Fruit fly (Drosophila melanogaster) whole organism, embryonic: ENCODE data around the gene Cpr67Fa1.

Source experiments
- ATbp ChIP-seq: fragments of 200-800 bp; sonication (Bioruptor generic); optimal IDR thresholded peaks from 2 replicates; lab custom pipeline; 2017; ENCODE audit warnings: missing biosample characterization, mild to moderate bottlenecking, missing genetic modification characterization, missing genetic modification reagents
- Aef1 ChIP-seq: fragments of 200-800 bp; sonication (Bioruptor generic); IDR thresholded peaks from 3 replicates; pipeline ENCODE4 v1.3.6; 2022; ENCODE audit warnings: missing biosample characterization, missing genetic modification characterization
- B-H2 ChIP-seq: fragments of 200-800 bp; sonication (Bioruptor generic); optimal IDR thresholded peaks from 2 replicates; lab custom pipeline; 2018; ENCODE audit warnings: missing biosample characterization, mild to moderate bottlenecking, missing genetic modification characterization
- Bdp1 ChIP-seq: fragments of 200-800 bp; sonication (Bioruptor generic); optimal IDR thresholded peaks from 3 replicates; lab custom pipeline; 2016; ENCODE audit warnings: missing biosample characterization, missing genetic modification characterization
- CG10462 ChIP-seq: fragments of 200-800 bp; sonication (Bioruptor generic); optimal IDR thresholded peaks from 2 replicates; lab custom pipeline; 2016; ENCODE audit warnings: missing biosample characterization, missing genetic modification characterization
- CG11093 ChIP-seq: fragments of 200-800 bp; sonication (Bioruptor generic); IDR thresholded peaks from 3 replicates; pipeline ENCODE4 v1.3.6; 2022; ENCODE audit warnings: missing biosample characterization, missing genetic modification characterization
- CG11504 ChIP-seq: fragments of 200-800 bp; sonication (Bioruptor generic); optimal IDR thresholded peaks from 3 replicates; lab custom pipeline; 2019; ENCODE audit warnings: missing biosample characterization, mild to moderate bottlenecking, missing genetic modification characterization, moderate library complexity
- CG11695 ChIP-seq: fragments of 200-800 bp; sonication (Bioruptor generic); IDR thresholded peaks from 3 replicates; pipeline ENCODE4 v1.3.6; 2022; ENCODE audit warnings: missing biosample characterization, missing genetic modification characterization
- CG12769 ChIP-seq: fragments of 200-800 bp; sonication (Bioruptor generic); optimal IDR thresholded peaks from 2 replicates; lab custom pipeline; 2019; ENCODE audit warnings: missing biosample characterization, mild to moderate bottlenecking, missing genetic modification characterization, moderate library complexity
- CG14710 ChIP-seq: fragments of 200-800 bp; sonication (Bioruptor generic); optimal IDR thresholded peaks from 3 replicates; lab custom pipeline; 2019; ENCODE audit warnings: missing biosample characterization, mild to moderate bottlenecking, missing genetic modification characterization, moderate library complexity
- CG15073 ChIP-seq: fragments of 200-800 bp; sonication (Bioruptor generic); optimal IDR thresholded peaks from 2 replicates; lab custom pipeline; 2016; ENCODE audit warnings: missing biosample characterization, missing genetic modification characterization
- CG1792 ChIP-seq: fragments of 200-800 bp; sonication (Bioruptor generic); optimal IDR thresholded peaks from 2 replicates; lab custom pipeline; 2016; ENCODE audit warnings: missing biosample characterization, missing genetic modification characterization
- CG18764 ChIP-seq: fragments of 200-800 bp; sonication (Bioruptor generic); optimal IDR thresholded peaks from 3 replicates; lab custom pipeline; 2016; ENCODE audit warnings: missing biosample characterization, missing genetic modification characterization
- CG2116 ChIP-seq: fragments of 200-800 bp; sonication (Bioruptor generic); optimal IDR thresholded peaks from 3 replicates; lab custom pipeline; 2018; ENCODE audit warnings: missing biosample characterization, mild to moderate bottlenecking, missing genetic modification characterization
- CG32532 ChIP-seq: fragments of 200-800 bp; sonication (Bioruptor generic); IDR thresholded peaks from 2 replicates; pipeline ENCODE4 v1.3.6; 2022; ENCODE audit warnings: missing biosample characterization, missing genetic modification characterization
- CG4707 ChIP-seq: fragments of 200-800 bp; sonication (Bioruptor generic); optimal IDR thresholded peaks from 2 replicates; lab custom pipeline; 2018; ENCODE audit warnings: missing biosample characterization, mild to moderate bottlenecking, missing genetic modification characterization, moderate library complexity
- CG6175 ChIP-seq: fragments of 200-800 bp; sonication (Bioruptor generic); IDR thresholded peaks from 3 replicates; pipeline ENCODE4 v1.3.6; 2022; ENCODE audit warnings: missing biosample characterization, missing genetic modification characterization
- Chrac-16 ChIP-seq: fragments of 200-800 bp; sonication (Bioruptor generic); optimal IDR thresholded peaks from 3 replicates; lab custom pipeline; 2016; ENCODE audit warnings: missing biosample characterization, missing genetic modification characterization
- CoRest ChIP-seq: fragments of 200-800 bp; sonication (Bioruptor generic); optimal IDR thresholded peaks from 3 replicates; lab custom pipeline; 2018; ENCODE audit warnings: missing biosample characterization, mild to moderate bottlenecking, missing genetic modification characterization, moderate library complexity
- Dbx ChIP-seq: fragments of 200-800 bp; sonication (Bioruptor generic); IDR thresholded peaks from 3 replicates; pipeline ENCODE4 v1.3.6; 2022; ENCODE audit warnings: missing biosample characterization, missing genetic modification characterization
- Dref ChIP-seq: fragments of 200-800 bp; sonication (Bioruptor generic); IDR thresholded peaks from 2 replicates; pipeline ENCODE4 v1.3.6; 2022; ENCODE audit warnings: missing biosample characterization, missing genetic modification characterization
- Fer2 ChIP-seq: fragments of 200-800 bp; sonication (Bioruptor generic); optimal IDR thresholded peaks from 2 replicates; lab custom pipeline; 2018; ENCODE audit warnings: missing biosample characterization, mild to moderate bottlenecking, missing genetic modification characterization, moderate library complexity
- GATAe ChIP-seq: fragments of 200-800 bp; sonication (Bioruptor generic); conservative IDR thresholded peaks from 2 replicates; pipeline ENCODE4 v1.3.6; 2022; ENCODE audit warnings: missing biosample characterization, missing genetic modification characterization
- H15 ChIP-seq: fragments of 200-800 bp; sonication (Bioruptor generic); IDR thresholded peaks from 3 replicates; pipeline ENCODE4 v1.3.6; 2022; ENCODE audit warnings: missing biosample characterization, missing genetic modification characterization
- HLH4C ChIP-seq: fragments of 200-800 bp; sonication (Bioruptor generic); IDR thresholded peaks from 3 replicates; pipeline ENCODE4 v1.3.6; 2022; ENCODE audit warnings: missing biosample characterization, missing genetic modification characterization; ENCODE audit not compliant: partially characterized antibody
- Med ChIP-seq: fragments of 200-800 bp; sonication (Bioruptor generic); peaks from one replicate; lab custom pipeline; 2016; ENCODE audit warnings: missing biosample characterization, missing genetic modification characterization, mild to moderate bottlenecking, inconsistent platforms, moderate library complexity
- Nf-YA ChIP-seq: fragments of 200-800 bp; sonication (Bioruptor generic); IDR thresholded peaks from 2 replicates; pipeline ENCODE4 v1.3.6; 2022; ENCODE audit warnings: missing biosample characterization, missing genetic modification characterization
- Nf-YC ChIP-seq: fragments of 200-800 bp; optimal IDR thresholded peaks from 3 replicates; lab custom pipeline; 2019; ENCODE audit warnings: missing biosample characterization, mild to moderate bottlenecking, missing genetic modification characterization, moderate library complexity
- Ravus ChIP-seq: fragments of 200-800 bp; sonication (Bioruptor generic); IDR thresholded peaks from 2 replicates; pipeline ENCODE4 v1.3.6; 2022; ENCODE audit warnings: missing biosample characterization, missing genetic modification characterization
- Side ChIP-seq: fragments of 200-800 bp; sonication (Bioruptor generic); optimal IDR thresholded peaks from 2 replicates; lab custom pipeline; 2016; ENCODE audit warnings: missing biosample characterization, missing genetic modification characterization
- Tbp ChIP-seq: fragments of >200 bp; optimal IDR thresholded peaks from 2 replicates; lab custom pipeline; 2018; ENCODE audit warnings: missing biosample characterization, missing genetic modification characterization
- Usf ChIP-seq: fragments of 200-800 bp; sonication (Bioruptor generic); optimal IDR thresholded peaks from 2 replicates; lab custom pipeline; 2017; ENCODE audit warnings: missing genotype, missing biosample characterization, missing genetic modification characterization
- Vsx1 ChIP-seq: fragments of 200-800 bp; sonication (Bioruptor generic); optimal IDR thresholded peaks from 2 replicates; lab custom pipeline; 2017; ENCODE audit warnings: missing biosample characterization, mild to moderate bottlenecking, missing genetic modification characterization, missing genetic modification reagents
- ap ChIP-seq: fragments of 200-800 bp; sonication (Bioruptor generic); IDR thresholded peaks from 2 replicates; pipeline ENCODE4 v1.3.6; 2022; ENCODE audit warnings: missing biosample characterization, missing genetic modification characterization
- btn ChIP-seq: fragments of 200-800 bp; sonication (Bioruptor generic); optimal IDR thresholded peaks from 2 replicates; lab custom pipeline; 2016; ENCODE audit warnings: missing biosample characterization, missing genetic modification characterization
- dmrt11E ChIP-seq: fragments of 200-800 bp; sonication (Bioruptor generic); optimal IDR thresholded peaks from 3 replicates; lab custom pipeline; 2018; ENCODE audit warnings: missing biosample characterization, mild to moderate bottlenecking, missing genetic modification characterization, moderate library complexity
- grn ChIP-seq: fragments of 200-800 bp; sonication (Bioruptor generic); optimal IDR thresholded peaks from 3 replicates; lab custom pipeline; 2017; ENCODE audit warnings: missing biosample characterization, missing genetic modification characterization
- gro ChIP-seq: fragments of 200-800 bp; sonication (Bioruptor generic); optimal IDR thresholded peaks from 2 replicates; lab custom pipeline; 2016; ENCODE audit warnings: missing biosample characterization, missing genetic modification characterization
- jumu ChIP-seq: fragments of 200-800 bp; sonication (Bioruptor generic); optimal IDR thresholded peaks from 3 replicates; lab custom pipeline; 2016; ENCODE audit warnings: missing biosample characterization, missing genetic modification characterization
- kah ChIP-seq: fragments of 200-800 bp; sonication (Bioruptor generic); optimal IDR thresholded peaks from 2 replicates; lab custom pipeline; 2018; ENCODE audit warnings: missing biosample characterization, mild to moderate bottlenecking, missing genetic modification characterization
- lbe ChIP-seq: fragments of 200-800 bp; sonication (Bioruptor generic); optimal IDR thresholded peaks from 2 replicates; lab custom pipeline; 2016; ENCODE audit warnings: missing biosample characterization, mild to moderate bottlenecking, missing genetic modification characterization
- lola ChIP-seq, 3 experiments: fragments of >200 bp in 2 of 3; fragments of 200-800 bp in 1 of 3; sonication (Bioruptor generic) in 1 of 3; optimal IDR thresholded peaks; 2 replicates each; lab custom pipeline; 2017 to 2019; ENCODE audit warnings: missing biosample characterization in 3 of 3, missing genetic modification characterization in 3 of 3, mild to moderate bottlenecking in 1 of 3, moderate library complexity in 1 of 3
- lov ChIP-seq, 2 experiments: fragments of 200-800 bp in 1 of 2; fragments of >200 bp in 1 of 2; sonication (Bioruptor generic) in 1 of 2; IDR thresholded peaks in 1 of 2; optimal IDR thresholded peaks in 1 of 2; 2 replicates in 1 of 2; 3 replicates in 1 of 2; pipeline versions ENCODE4 v1.3.6 to Lab custom; 2017 to 2022; ENCODE audit warnings: missing biosample characterization in 1 of 2, missing genetic modification characterization in 1 of 2
- mam ChIP-seq: fragments of 200-800 bp; sonication (Bioruptor generic); optimal IDR thresholded peaks from 3 replicates; lab custom pipeline; 2016; ENCODE audit warnings: missing biosample characterization, missing genetic modification characterization
- nmo ChIP-seq: fragments of 200-800 bp; sonication (Bioruptor generic); optimal IDR thresholded peaks from 2 replicates; lab custom pipeline; 2018; ENCODE audit warnings: missing biosample characterization, mild to moderate bottlenecking, missing genetic modification characterization, moderate library complexity
- org-1 ChIP-seq: fragments of 200-800 bp; sonication (Bioruptor generic); optimal IDR thresholded peaks from 2 replicates; lab custom pipeline; 2017; ENCODE audit warnings: missing biosample characterization, missing genetic modification characterization
- slbo ChIP-seq: fragments of 200-800 bp; sonication (Bioruptor generic); IDR thresholded peaks from 2 replicates; pipeline ENCODE4 v1.3.6; 2022; ENCODE audit warnings: missing biosample characterization, missing genetic modification characterization
- tio ChIP-seq: fragments of 200-800 bp; sonication (Bioruptor generic); optimal IDR thresholded peaks from 2 replicates; lab custom pipeline; 2017; ENCODE audit warnings: missing biosample characterization, missing genetic modification characterization, inconsistent platforms
- trh ChIP-seq: fragments of 200-800 bp; sonication (Bioruptor generic); optimal IDR thresholded peaks from 2 replicates; lab custom pipeline; 2016; ENCODE audit warnings: missing biosample characterization, missing genetic modification characterization
- tup ChIP-seq: fragments of 200-800 bp; sonication (Bioruptor generic); optimal IDR thresholded peaks from 2 replicates; lab custom pipeline; 2016; ENCODE audit warnings: missing biosample characterization, mild to moderate bottlenecking, missing genetic modification characterization, moderate library complexity
- yki ChIP-seq: fragments of >200 bp; optimal IDR thresholded peaks from 3 replicates; lab custom pipeline; 2018

The Cpr67Fa1 gene

dm6 chr3L:10856534-10857030, 33.2 kb upstream of the Cpr67Fa1 start (continued):
- peak; percentile 42 for TF ChIP-seq CG14710 (tag; lab: Kevin White, UChicago)
- TF ChIP-seq mam (GFP tag; lab: Kevin White, UChicago): peak; percentile 8
- no peak for TF ChIP-seq Fer2 (tag; lab: Kevin White, UChicago)
- TF ChIP-seq HLH4C (GFP tag; lab: Robert Waterston, UW): 0 out of 3 replicates have a peak, but pooled peaks have one; percentile 50
- TF ChIP-seq CG11093 (GFP tag; lab: Robert Waterston, UW): no peak
- TF ChIP-seq Nf-YC (tag; lab: Kevin White, UChicago): peak; percentile 93
- TF ChIP-seq B-H2 (GFP tag; lab: Kevin White, UChicago): peak; percentile 11
- TF ChIP-seq Vsx1: peak; percentile 51
- no peak for TF ChIP-seq CG10462
- peak; percentile 54 for TF ChIP-seq ATbp (GFP tag; lab: Kevin White, UChicago)
- TF ChIP-seq trh (GFP tag; lab: Kevin White, UChicago): no peak
- TF ChIP-seq CG4707 (GFP tag; lab: Kevin White, UChicago): peak; percentile 13
- peak; percentile 67 for TF ChIP-seq nmo (GFP tag; lab: Kevin White, UChicago)
- no peak for TF ChIP-seq Ravus (GFP tag; lab: Robert Waterston, UW)
- peak; percentile 94 for TF ChIP-seq gro
- TF ChIP-seq CG6175 (GFP tag; lab: Robert Waterston, UW): no peak
- TF ChIP-seq lov (optimal IDR thresholded peaks at IDR 0.05; lab: Kevin White, UChicago): no peak
- peak; percentile 74; the same call in 2 of the 3 replicates for TF ChIP-seq lov (GFP tag; IDR thresholded peaks at IDR 0.05; lab: Robert Waterston, UW)
- TF ChIP-seq CoRest (tag; lab: Kevin White, UChicago): peak; percentile 62
- TF ChIP-seq Dref (GFP tag; lab: Robert Waterston, UW): no peak
- peak; percentile 77 for TF ChIP-seq dmrt11E (tag; lab: Kevin White, UChicago)
- peak; percentile 85 for TF ChIP-seq CG12769 (tag; lab: Kevin White, UChicago)
- peak; percentile 63 for TF ChIP-seq yki (lab: Kevin White, UChicago)
- no peak for TF ChIP-seq slbo (GFP tag; lab: Robert Waterston, UW)
- peak; percentile 39; the same call in 1 of the 2 replicates for TF ChIP-seq GATAe (GFP tag; lab: Robert Waterston, UW)
- TF ChIP-seq CG18764 (GFP tag; lab: Kevin White, UChicago): no peak
- TF ChIP-seq CG2116 (GFP tag; lab: Kevin White, UChicago): no peak
- no peak for TF ChIP-seq lola (GFP tag; optimal IDR thresholded peaks at IDR 0.05; lab: Kevin White, UChicago)
- TF ChIP-seq Aef1 (GFP tag; lab: Robert Waterston, UW): peak; percentile 26; the same call in 1 of the 3 replicates
- TF ChIP-seq org-1: no peak
- no peak for TF ChIP-seq btn (GFP tag; lab: Kevin White, UChicago)
- no peak for TF ChIP-seq Tbp
- no peak for TF ChIP-seq Nf-YA (GFP tag; lab: Robert Waterston, UW)
- TF ChIP-seq jumu (GFP tag; lab: Kevin White, UChicago): no peak
- peak; percentile 34 for TF ChIP-seq lbe (GFP tag; lab: Kevin White, UChicago)
- TF ChIP-seq grn (GFP tag; lab: Kevin White, UChicago): peak; percentile 100
- peak; percentile 86 for TF ChIP-seq Med (GFP tag; lab: Kevin White, UChicago)
- TF ChIP-seq CG15073 (GFP tag; lab: Kevin White, UChicago): no peak
- no peak for TF ChIP-seq Usf (GFP tag; lab: Kevin White, UChicago)
- TF ChIP-seq Dbx: no peak; the same call in 2 of the 3 replicates
- no peak for TF ChIP-seq Chrac-16
- TF ChIP-seq tup (GFP tag; lab: Kevin White, UChicago): no peak
- no peak for TF ChIP-seq tio (GFP tag; lab: Kevin White, UChicago)
- no peak for TF ChIP-seq ap (GFP tag; lab: Robert Waterston, UW)
- no peak for TF ChIP-seq Bdp1 (GFP tag; lab: Kevin White, UChicago)
- peak; percentile 50 for TF ChIP-seq Side (GFP tag; lab: Kevin White, UChicago)
- TF ChIP-seq CG11504 (tag; lab: Kevin White, UChicago): peak; percentile 75
- TF ChIP-seq CG32532 (GFP tag; lab: Robert Waterston, UW): no peak
- TF ChIP-seq CG11695 (GFP tag; lab: Robert Waterston, UW): no peak
- peak; percentile 48 for TF ChIP-seq CG1792 (GFP tag; lab: Kevin White, UChicago)
- TF ChIP-seq H15 (GFP tag; lab: Robert Waterston, UW): no peak
- TF ChIP-seq kah (GFP tag; lab: Kevin White, UChicago): no peak
